Worm (Caenorhabditis elegans) whole organism, L3 larva: ENCODE results near the gene K01A11.1.

Experiments
- aly-2 ChIP-seq: fragments of 150-350 bp; optimal IDR thresholded peaks from 2 replicates; lab custom pipeline; 2014; ENCODE audit warnings: missing biosample characterization, missing genetic modification characterization
- ama-1 ChIP-seq: fragments of 150-350 bp; optimal IDR thresholded peaks from 2 replicates; lab custom pipeline; 2018
- ceh-9 ChIP-seq: sonication (generic microtip); optimal IDR thresholded peaks from 2 replicates; lab custom pipeline; 2018; ENCODE audit warnings: missing biosample characterization, missing genetic modification characterization
- elt-3 ChIP-seq, 3 experiments: fragments of 150-350 bp in 1 of 3; sonication (generic microtip) in 2 of 3; optimal IDR thresholded peaks; 2 replicates in 2 of 3; 4 replicates in 1 of 3; lab custom pipeline; 2014 to 2017; ENCODE audit warnings: missing biosample characterization in 3 of 3, missing genetic modification characterization in 3 of 3
- fos-1 ChIP-seq: fragments of 150-350 bp; optimal IDR thresholded peaks from 2 replicates; lab custom pipeline; 2014; ENCODE audit warnings: missing biosample characterization, missing genetic modification characterization
- nhr-25 ChIP-seq: sonication (generic microtip); optimal IDR thresholded peaks from 2 replicates; lab custom pipeline; 2017; ENCODE audit warnings: missing biosample characterization, missing genetic modification characterization
- nhr-76 ChIP-seq: fragments of 150-350 bp; sonication (generic microtip); optimal IDR thresholded peaks from 5 replicates; lab custom pipeline; 2014; ENCODE audit warnings: missing biosample characterization, missing genetic modification characterization
- pha-4 ChIP-seq: fragments of 150-350 bp; optimal IDR thresholded peaks from 2 replicates; lab custom pipeline; 2014; ENCODE audit warnings: missing biosample characterization, missing genetic modification reagents, missing genetic modification characterization
- snpc-4 ChIP-seq: fragments of 150-350 bp; optimal IDR thresholded peaks from 2 replicates; lab custom pipeline; 2014; ENCODE audit warnings: missing biosample characterization, missing genetic modification characterization
- tbx-2 ChIP-seq: sonication (generic microtip); optimal IDR thresholded peaks from 2 replicates; lab custom pipeline; 2016; ENCODE audit warnings: mild to moderate bottlenecking, missing genetic modification characterization, missing compliant biosample characterization
- zag-1 ChIP-seq: fragments of 150-350 bp; optimal IDR thresholded peaks from 2 replicates; lab custom pipeline; 2014; ENCODE audit warnings: missing biosample characterization, missing genetic modification characterization
- ztf-4 ChIP-seq: fragments of 150-350 bp; optimal IDR thresholded peaks from 2 replicates; lab custom pipeline; 2014; ENCODE audit warnings: missing biosample characterization, missing genetic modification characterization

DNA sequence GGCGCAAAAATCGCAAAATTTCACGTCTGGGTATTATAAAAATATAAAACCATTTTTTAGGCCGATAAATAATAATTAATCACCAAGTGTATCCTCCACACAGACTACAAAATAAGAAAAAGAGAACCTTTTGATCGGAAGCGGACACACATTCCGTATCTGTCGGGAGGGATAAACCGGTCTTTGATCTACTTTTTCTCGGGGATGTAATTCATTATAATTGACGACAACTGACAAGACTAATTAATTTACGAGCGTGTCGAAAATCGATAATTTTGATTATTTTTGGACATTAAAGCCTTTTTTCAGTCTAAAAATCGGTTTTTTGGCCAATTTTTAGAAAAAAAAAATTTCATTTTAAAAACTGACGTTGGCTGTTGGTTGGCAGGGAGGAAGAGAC is 39.1 kb upstream of the K01A11.1 start:
- no peak for TF ChIP-seq ama-1 (lab: Kevin White, UChicago)
- TF ChIP-seq pha-4 (tag; lab: Kevin White, UChicago): no peak
- TF ChIP-seq zag-1: no peak
- no peak for TF ChIP-seq ceh-9
- no peak for TF ChIP-seq tbx-2 (tag; lab: Kevin White, UChicago)
- no peak for TF ChIP-seq nhr-25
- no peak for TF ChIP-seq fos-1 (tag; lab: Kevin White, UChicago)
- no peak for TF ChIP-seq snpc-4 (tag; lab: Kevin White, UChicago)
- TF ChIP-seq elt-3 (tag; optimal IDR thresholded peaks at IDR 0.05; lab: Kevin White, UChicago): no peak
- no peak for TF ChIP-seq ztf-4 (tag; lab: Kevin White, UChicago)
- no peak for TF ChIP-seq aly-2 (tag; lab: Kevin White, UChicago)
- no peak for TF ChIP-seq nhr-76
